Fruit fly (Drosophila melanogaster): ENCODE data around the gene CG12883.

The CG12883 gene

DNA sequence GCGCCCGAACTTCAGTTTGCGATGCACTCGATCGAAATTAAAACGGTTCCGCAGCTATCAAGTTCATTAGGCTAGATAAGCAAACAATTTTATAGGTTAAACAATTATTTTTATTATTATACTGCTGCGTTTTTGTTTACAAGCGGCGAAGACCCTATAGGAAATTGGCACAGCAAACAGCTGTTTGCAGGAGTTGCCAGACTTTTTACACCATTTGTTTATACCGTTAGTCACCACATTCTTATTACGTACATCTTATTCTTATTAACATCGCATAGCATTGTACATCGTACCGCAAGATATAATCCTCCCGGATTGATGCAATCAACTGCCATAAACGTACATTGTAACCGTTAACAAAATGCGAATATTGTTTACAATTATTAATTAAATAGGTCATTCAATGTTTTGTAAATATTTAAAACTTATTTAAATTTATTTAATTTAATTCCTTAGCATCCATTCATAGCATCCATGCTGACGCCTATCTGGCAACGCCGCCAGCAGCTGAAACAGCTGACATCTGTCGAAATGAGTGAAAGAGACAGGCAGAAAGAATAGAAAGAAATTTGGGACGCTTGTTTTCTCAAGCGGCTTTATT lies 27.6 kb downstream of the CG12883 start, which contains the start of the genes CROT and CG12877 (continued):
- TF ChIP-seq Rx (GFP tag; IDR thresholded peaks at IDR 0.05): peak; percentile 32; the same call in 1 of the 2 replicates
- peak; percentile 98 for TF ChIP-seq CG10462 (GFP tag; optimal IDR thresholded peaks at IDR 0.05)
- TF ChIP-seq chn (GFP tag; optimal IDR thresholded peaks at IDR 0.05): peak; percentile 67
- no peak for TF ChIP-seq luna (GFP tag; optimal IDR thresholded peaks at IDR 0.05)
- TF ChIP-seq Atf6 (GFP tag; IDR thresholded peaks at IDR 0.05): peak; percentile 61; the same call in 1 of the 2 replicates
- TF ChIP-seq fd96Cb (tag; optimal IDR thresholded peaks at IDR 0.05): peak; percentile 75
- no peak for TF ChIP-seq sima (GFP tag; optimal IDR thresholded peaks at IDR 0.05)
- TF ChIP-seq CG12299 (tag; optimal IDR thresholded peaks at IDR 0.05): peak; percentile 10
- peak; percentile 53 for TF ChIP-seq Bdp1 (GFP tag; optimal IDR thresholded peaks at IDR 0.05)
- TF ChIP-seq Drgx (GFP tag; IDR thresholded peaks at IDR 0.05): no peak
- no peak for TF ChIP-seq hb (GFP tag; IDR thresholded peaks at IDR 0.05; ENCODE audit: partially characterized antibody)
- peak; percentile 70 for TF ChIP-seq wor (GFP tag; IDR thresholded peaks at IDR 0.05)
- peak; percentile 72 for TF ChIP-seq CG15601 (tag; optimal IDR thresholded peaks at IDR 0.05)
- peak; percentile 99 for TF ChIP-seq CG18262 (tag; optimal IDR thresholded peaks at IDR 0.05)
- peak; percentile 59; the same call in 1 of the 2 replicates for TF ChIP-seq Doc2 (GFP tag; IDR thresholded peaks at IDR 0.05)
- peak; percentile 62 for TF ChIP-seq CG7372 (GFP tag; IDR thresholded peaks at IDR 0.05)
- peak; percentile 75 for TF ChIP-seq lab (GFP tag; optimal IDR thresholded peaks at IDR 0.05)
- TF ChIP-seq pfk (GFP tag; optimal IDR thresholded peaks at IDR 0.05): no peak
- peak; percentile 62 for TF ChIP-seq BEAF-32 (GFP tag; optimal IDR thresholded peaks at IDR 0.05)
- TF ChIP-seq eve (GFP tag; optimal IDR thresholded peaks at IDR 0.05): no peak
- TF ChIP-seq CG1529 (GFP tag; optimal IDR thresholded peaks at IDR 0.05): peak; percentile 57
- no peak for TF ChIP-seq gcm2 (GFP tag; optimal IDR thresholded peaks at IDR 0.05)
- peak; percentile 40 for TF ChIP-seq psq (GFP tag; optimal IDR thresholded peaks at IDR 0.05)
- TF ChIP-seq CG1647 (GFP tag; optimal IDR thresholded peaks at IDR 0.05): peak; percentile 32
- peak; percentile 29; the same call in 1 of the 2 replicates for TF ChIP-seq dimm (GFP tag; IDR thresholded peaks at IDR 0.05)
- peak; percentile 70; the same call in 1 of the 2 replicates for TF ChIP-seq ranshi (GFP tag; IDR thresholded peaks at IDR 0.05)
- TF ChIP-seq bigmax (GFP tag; optimal IDR thresholded peaks at IDR 0.05): peak; percentile 92
- TF ChIP-seq toy (GFP tag; IDR thresholded peaks at IDR 0.05): no peak
- peak; percentile 81 for TF ChIP-seq twi (tag; optimal IDR thresholded peaks at IDR 0.05)
- peak; percentile 30; the same call in 2 of the 3 replicates for TF ChIP-seq CG11093 (GFP tag; IDR thresholded peaks at IDR 0.05)
- TF ChIP-seq unpg (GFP tag; optimal IDR thresholded peaks at IDR 0.05): peak; percentile 78
- TF ChIP-seq Hr3 (GFP tag; optimal IDR thresholded peaks at IDR 0.05): peak; percentile 89
- no peak for TF ChIP-seq CG33213 (GFP tag; optimal IDR thresholded peaks at IDR 0.05)
- TF ChIP-seq CG3407 (GFP tag; optimal IDR thresholded peaks at IDR 0.05): peak; percentile 43
- no peak for TF ChIP-seq grn (GFP tag; optimal IDR thresholded peaks at IDR 0.05)
- TF ChIP-seq vfl (GFP tag; optimal IDR thresholded peaks at IDR 0.05): peak; percentile 41
- TF ChIP-seq CHES-1-like (GFP tag; optimal IDR thresholded peaks at IDR 0.05): peak; percentile 57
- no peak for TF ChIP-seq CG3163 (GFP tag; optimal IDR thresholded peaks at IDR 0.05)
- TF ChIP-seq dysf (GFP tag; IDR thresholded peaks at IDR 0.05): peak; percentile 82
- TF ChIP-seq fru (optimal IDR thresholded peaks at IDR 0.05): no peak
- peak; percentile 91 for TF ChIP-seq Abd-B (GFP tag; optimal IDR thresholded peaks at IDR 0.05)
- TF ChIP-seq Kr (GFP tag; optimal IDR thresholded peaks at IDR 0.05): no peak
- peak; percentile 74 for TF ChIP-seq CG10321 (GFP tag; IDR thresholded peaks at IDR 0.05)
- TF ChIP-seq Max (GFP tag; optimal IDR thresholded peaks at IDR 0.05): peak; percentile 83
- peak; percentile 40 for TF ChIP-seq CG12219 (GFP tag; optimal IDR thresholded peaks at IDR 0.05)
- TF ChIP-seq crol (GFP tag; IDR thresholded peaks at IDR 0.05): no peak
- TF ChIP-seq Ets65A (GFP tag): peak; percentile 90
- TF ChIP-seq Dp (GFP tag; optimal IDR thresholded peaks at IDR 0.05): peak; percentile 16
- TF ChIP-seq hth (optimal IDR thresholded peaks at IDR 0.05): no peak
- TF ChIP-seq CG17612 (GFP tag; IDR thresholded peaks at IDR 0.05): no peak
- TF ChIP-seq YL-1 (GFP tag; optimal IDR thresholded peaks at IDR 0.05): peak; percentile 75
- no peak for TF ChIP-seq z (GFP tag; IDR thresholded peaks at IDR 0.05)

Data from whole organism, embryonic.